Worm (Caenorhabditis elegans) whole organism, L4 larva: ENCODE results near the gene C46C2.2.

ENCODE experiments used
- ZK337.2 ChIP-seq: fragments of 200-800 bp; sonication (Bioruptor generic); IDR thresholded peaks from 2 replicates; pipeline ENCODE4 v1.3.6; 2022; ENCODE audit warnings: missing genetic modification reagents, missing genetic modification characterization, missing compliant biosample characterization
- nhr-42 ChIP-seq: fragments of 200-800 bp; sonication (Bioruptor generic); IDR thresholded peaks from 2 replicates; pipeline ENCODE4 v1.3.6; 2022; ENCODE audit warnings: missing genetic modification characterization, missing compliant biosample characterization
- tag-97 ChIP-seq: fragments of 200-800 bp; sonication (Bioruptor generic); IDR thresholded peaks from 2 replicates; pipeline ENCODE4 v1.3.6; 2022; ENCODE audit warnings: missing genetic modification characterization, missing compliant biosample characterization
- unc-130 ChIP-seq: sonication (generic microtip); optimal IDR thresholded peaks from 2 replicates; lab custom pipeline; 2016; ENCODE audit warnings: missing genetic modification reagents, missing genetic modification characterization, missing compliant biosample characterization
- vab-7 ChIP-seq: fragments of 200-800 bp; sonication (Bioruptor generic); IDR thresholded peaks from 2 replicates; pipeline ENCODE4 v1.3.6; 2022; ENCODE audit warnings: missing genetic modification reagents, missing genetic modification characterization, missing compliant biosample characterization

C46C2.2 gene

ce11 chrIV:9269796-9270195 lies 52.3 kb downstream of the C46C2.2 start, which contains the start of gene flh-3 (continued):
- TF ChIP-seq unc-130 (GFP tag; lab: Kevin White, UChicago) (no peak), tag-97 (no peak), vab-7 (GFP tag; lab: Robert Waterston, UW) (no peak), nhr-42 (GFP tag; lab: Robert Waterston, UW) (no peak), ZK337.2 (GFP tag; lab: Robert Waterston, UW) (no peak)
- TF ChIP-seq, all 104 proteins: peak for 0
